Fruit fly (Drosophila melanogaster) whole organism, embryonic: ENCODE data around the gene Cpr65Av.

Experiments used
- ATbp ChIP-seq: fragments of 200-800 bp; sonication (Bioruptor generic); optimal IDR thresholded peaks from 2 replicates; lab custom pipeline; 2017; ENCODE audit warnings: missing biosample characterization, mild to moderate bottlenecking, missing genetic modification characterization, missing genetic modification reagents
- Ada2b ChIP-seq: fragments of 200-800 bp; sonication (Bioruptor generic); IDR thresholded peaks from 2 replicates; pipeline ENCODE4 v1.3.6; 2022; ENCODE audit warnings: missing biosample characterization, missing genetic modification characterization
- Atf-2 ChIP-seq: fragments of 200-800 bp; sonication (Bioruptor generic); optimal IDR thresholded peaks from 2 replicates; lab custom pipeline; 2016; ENCODE audit warnings: missing biosample characterization, missing genetic modification characterization
- CG10147 ChIP-seq: fragments of 200-800 bp; sonication (Bioruptor generic); optimal IDR thresholded peaks from 2 replicates; lab custom pipeline; 2019; ENCODE audit warnings: missing biosample characterization, mild to moderate bottlenecking, missing genetic modification characterization, moderate library complexity
- CG10979 ChIP-seq: fragments of 200-800 bp; sonication (Bioruptor generic); optimal IDR thresholded peaks from 2 replicates; lab custom pipeline; 2018; ENCODE audit warnings: missing biosample characterization, mild to moderate bottlenecking, missing genetic modification characterization, moderate library complexity
- CG11504 ChIP-seq: fragments of 200-800 bp; sonication (Bioruptor generic); optimal IDR thresholded peaks from 3 replicates; lab custom pipeline; 2019; ENCODE audit warnings: missing biosample characterization, mild to moderate bottlenecking, missing genetic modification characterization, moderate library complexity
- CG12104 ChIP-seq: fragments of 200-800 bp; sonication (Bioruptor generic); optimal IDR thresholded peaks from 3 replicates; lab custom pipeline; 2016; ENCODE audit warnings: missing biosample characterization, missing genetic modification characterization
- CG12155 ChIP-seq: fragments of 200-800 bp; sonication (Bioruptor generic); optimal IDR thresholded peaks from 3 replicates; lab custom pipeline; 2016; ENCODE audit warnings: missing biosample characterization, missing genetic modification characterization
- CG17829 ChIP-seq: fragments of 200-800 bp; optimal IDR thresholded peaks from 2 replicates; lab custom pipeline; 2019; ENCODE audit warnings: missing biosample characterization, mild to moderate bottlenecking, missing genetic modification characterization, moderate library complexity
- CG18011 ChIP-seq: fragments of 200-800 bp; sonication (Bioruptor generic); optimal IDR thresholded peaks from 2 replicates; lab custom pipeline; 2017; ENCODE audit warnings: missing biosample characterization, missing genetic modification characterization, mild to moderate bottlenecking, moderate library complexity, missing genotype
- CG2120 ChIP-seq: fragments of 200-800 bp; sonication (Bioruptor generic); optimal IDR thresholded peaks from 3 replicates; lab custom pipeline; 2016; ENCODE audit warnings: missing biosample characterization, missing genetic modification characterization
- CG2875 ChIP-seq: fragments of 200-800 bp; sonication (Bioruptor generic); optimal IDR thresholded peaks from 2 replicates; lab custom pipeline; 2017; ENCODE audit warnings: missing biosample characterization, mild to moderate bottlenecking, missing genetic modification characterization, missing genetic modification reagents
- CG30020 ChIP-seq: fragments of 200-800 bp; optimal IDR thresholded peaks from 2 replicates; lab custom pipeline; 2019; ENCODE audit warnings: missing biosample characterization, mild to moderate bottlenecking, missing genetic modification characterization, moderate library complexity
- CG32767 ChIP-seq: fragments of 200-800 bp; sonication (Bioruptor generic); IDR thresholded peaks from 2 replicates; pipeline ENCODE4 v1.3.6; 2022; ENCODE audit warnings: missing biosample characterization, missing genetic modification characterization
- CG6791 ChIP-seq: fragments of 200-800 bp; sonication (Bioruptor generic); IDR thresholded peaks from 3 replicates; pipeline ENCODE4 v1.3.6; 2022; ENCODE audit warnings: missing biosample characterization, missing genetic modification characterization; ENCODE audit not compliant: partially characterized antibody
- CG7271 ChIP-seq: fragments of 200-800 bp; sonication (Bioruptor generic); optimal IDR thresholded peaks from 2 replicates; lab custom pipeline; 2018; ENCODE audit warnings: missing biosample characterization, mild to moderate bottlenecking, missing genetic modification characterization, moderate library complexity
- CG7357 ChIP-seq: fragments of 200-800 bp; sonication (Bioruptor generic); IDR thresholded peaks from 3 replicates; pipeline ENCODE4 v1.3.6; 2022; ENCODE audit warnings: missing biosample characterization, missing genetic modification characterization
- CG7745 ChIP-seq: fragments of 200-800 bp; sonication (Bioruptor generic); optimal IDR thresholded peaks from 2 replicates; lab custom pipeline; 2018; ENCODE audit warnings: missing biosample characterization, mild to moderate bottlenecking, missing genetic modification characterization, moderate library complexity
- CG9797 ChIP-seq: fragments of 200-800 bp; sonication (Bioruptor generic); optimal IDR thresholded peaks from 3 replicates; lab custom pipeline; 2018; ENCODE audit warnings: missing biosample characterization, mild to moderate bottlenecking, missing genetic modification characterization
- CrebB ChIP-seq: fragments of 200-800 bp; sonication (Bioruptor generic); optimal IDR thresholded peaks from 3 replicates; lab custom pipeline; 2018; ENCODE audit warnings: missing biosample characterization, mild to moderate bottlenecking, missing genetic modification characterization
- Dll ChIP-seq: fragments of 200-800 bp; sonication (Bioruptor generic); IDR thresholded peaks from 4 replicates; pipeline ENCODE4 v1.3.6; 2022; ENCODE audit warnings: missing biosample characterization, missing genetic modification characterization; ENCODE audit not compliant: partially characterized antibody
- Dref ChIP-seq: fragments of 200-800 bp; sonication (Bioruptor generic); IDR thresholded peaks from 2 replicates; pipeline ENCODE4 v1.3.6; 2022; ENCODE audit warnings: missing biosample characterization, missing genetic modification characterization
- E2f2 ChIP-seq: fragments of 200-800 bp; sonication (Bioruptor generic); IDR thresholded peaks from 2 replicates; pipeline ENCODE4 v1.3.6; 2022; ENCODE audit warnings: missing biosample characterization, missing genetic modification characterization
- Elba2 ChIP-seq: fragments of 200-800 bp; sonication (Bioruptor generic); optimal IDR thresholded peaks from 3 replicates; lab custom pipeline; 2016; ENCODE audit warnings: missing biosample characterization, missing genetic modification characterization
- Ets97D ChIP-seq: fragments of 200-800 bp; sonication (Bioruptor generic); optimal IDR thresholded peaks from 3 replicates; lab custom pipeline; 2016; ENCODE audit warnings: missing biosample characterization, missing genetic modification characterization
- Fer3 ChIP-seq: fragments of 200-800 bp; sonication (Bioruptor generic); optimal IDR thresholded peaks from 2 replicates; lab custom pipeline; 2018; ENCODE audit warnings: missing biosample characterization, mild to moderate bottlenecking, missing genetic modification characterization, moderate library complexity
- Gsc ChIP-seq: fragments of 200-800 bp; sonication (Bioruptor generic); IDR thresholded peaks from 2 replicates; pipeline ENCODE4 v1.3.6; 2022; ENCODE audit warnings: missing biosample characterization, missing genetic modification characterization
- HHEX ChIP-seq: fragments of 200-800 bp; sonication (Bioruptor generic); optimal IDR thresholded peaks from 3 replicates; lab custom pipeline; 2017; ENCODE audit warnings: missing biosample characterization, mild to moderate bottlenecking, missing genetic modification characterization, missing genetic modification reagents
- HLH4C ChIP-seq: fragments of 200-800 bp; sonication (Bioruptor generic); IDR thresholded peaks from 3 replicates; pipeline ENCODE4 v1.3.6; 2022; ENCODE audit warnings: missing biosample characterization, missing genetic modification characterization; ENCODE audit not compliant: partially characterized antibody
- Hmr ChIP-seq: fragments of 200-800 bp; sonication (Bioruptor generic); optimal IDR thresholded peaks from 3 replicates; lab custom pipeline; 2017; ENCODE audit warnings: mild to moderate bottlenecking, missing biosample characterization, missing genetic modification reagents, missing genetic modification characterization
- Hr3 ChIP-seq: fragments of 200-800 bp; sonication (Bioruptor generic); optimal IDR thresholded peaks from 3 replicates; lab custom pipeline; 2016; ENCODE audit warnings: missing biosample characterization, missing genetic modification characterization
- Max ChIP-seq: fragments of 200-800 bp; sonication (Bioruptor generic); optimal IDR thresholded peaks from 2 replicates; lab custom pipeline; 2016; ENCODE audit warnings: missing biosample characterization, mild to moderate bottlenecking, missing genetic modification characterization
- Neu2 ChIP-seq: fragments of 200-800 bp; sonication (Bioruptor generic); optimal IDR thresholded peaks from 3 replicates; lab custom pipeline; 2016; ENCODE audit warnings: missing biosample characterization, missing genetic modification characterization, borderline replicate concordance
- Optix ChIP-seq: fragments of 200-800 bp; sonication (Bioruptor generic); IDR thresholded peaks from 3 replicates; pipeline ENCODE4 v1.3.6; 2022; ENCODE audit warnings: missing biosample characterization, missing genetic modification characterization
- Sry-δ ChIP-seq: fragments of 200-800 bp; sonication (Bioruptor generic); optimal IDR thresholded peaks from 2 replicates; lab custom pipeline; 2016; ENCODE audit warnings: missing biosample characterization, missing genetic modification characterization
- ap ChIP-seq: fragments of 200-800 bp; sonication (Bioruptor generic); IDR thresholded peaks from 2 replicates; pipeline ENCODE4 v1.3.6; 2022; ENCODE audit warnings: missing biosample characterization, missing genetic modification characterization
- cad ChIP-seq: fragments of >200 bp; optimal IDR thresholded peaks from 2 replicates; lab custom pipeline; 2017; ENCODE audit warnings: missing biosample characterization, missing genetic modification characterization
- croc ChIP-seq: fragments of 200-800 bp; sonication (Bioruptor generic); conservative IDR thresholded peaks from 3 replicates; pipeline ENCODE4 v1.3.6; 2022; ENCODE audit warnings: missing biosample characterization, missing genetic modification characterization
- cwo ChIP-seq: fragments of 200-800 bp; sonication (Bioruptor generic); optimal IDR thresholded peaks from 3 replicates; lab custom pipeline; 2017; ENCODE audit warnings: missing biosample characterization, missing genetic modification characterization, mild to moderate bottlenecking, moderate library complexity, missing genetic modification reagents
- dimm ChIP-seq: fragments of 200-800 bp; sonication (Bioruptor generic); IDR thresholded peaks from 2 replicates; pipeline ENCODE4 v1.3.6; 2022; ENCODE audit warnings: missing biosample characterization, missing genetic modification characterization
- exex ChIP-seq: fragments of 200-800 bp; sonication (Bioruptor generic); optimal IDR thresholded peaks from 4 replicates; lab custom pipeline; 2018; ENCODE audit warnings: missing biosample characterization, mild to moderate bottlenecking, missing genetic modification characterization, moderate library complexity
- lab ChIP-seq: fragments of 200-800 bp; sonication (Bioruptor generic); optimal IDR thresholded peaks from 3 replicates; lab custom pipeline; 2017; ENCODE audit warnings: missing biosample characterization, missing genetic modification characterization, mild to moderate bottlenecking, moderate library complexity, missing genetic modification reagents
- nerfin-2 ChIP-seq: fragments of 200-800 bp; sonication (Bioruptor generic); IDR thresholded peaks from 2 replicates; pipeline ENCODE4 v1.3.6; 2022; ENCODE audit warnings: missing biosample characterization, missing genetic modification characterization; ENCODE audit not compliant: partially characterized antibody
- scrt ChIP-seq: fragments of 200-800 bp; sonication (Bioruptor generic); optimal IDR thresholded peaks from 2 replicates; lab custom pipeline; 2018; ENCODE audit warnings: missing biosample characterization, mild to moderate bottlenecking, missing genetic modification characterization, moderate library complexity
- sna ChIP-seq: fragments of 200-800 bp; sonication (Bioruptor generic); IDR thresholded peaks from 2 replicates; pipeline ENCODE4 v1.3.6; 2022; ENCODE audit warnings: missing biosample characterization, missing genetic modification characterization; ENCODE audit not compliant: partially characterized antibody
- sqz ChIP-seq: fragments of 200-800 bp; sonication (Bioruptor generic); optimal IDR thresholded peaks from 3 replicates; lab custom pipeline; 2018; ENCODE audit warnings: missing biosample characterization, mild to moderate bottlenecking, missing genetic modification characterization
- tx ChIP-seq: fragments of 200-800 bp; sonication (Bioruptor generic); optimal IDR thresholded peaks from 2 replicates; lab custom pipeline; 2016; ENCODE audit warnings: missing biosample characterization, missing genetic modification characterization
- unc-4 ChIP-seq: fragments of 200-800 bp; sonication (Bioruptor generic); IDR thresholded peaks from 2 replicates; pipeline ENCODE4 v1.3.6; 2022; ENCODE audit warnings: missing biosample characterization, missing genetic modification characterization; ENCODE audit not compliant: partially characterized antibody
- vnd ChIP-seq: fragments of 200-800 bp; sonication (Bioruptor generic); IDR thresholded peaks from 3 replicates; pipeline ENCODE4 v1.3.6; 2022; ENCODE audit warnings: missing biosample characterization, missing genetic modification characterization; ENCODE audit not compliant: partially characterized antibody
- wek ChIP-seq: fragments of 200-800 bp; sonication (Bioruptor generic); optimal IDR thresholded peaks from 3 replicates; lab custom pipeline; 2018; ENCODE audit warnings: missing biosample characterization, mild to moderate bottlenecking, missing genetic modification characterization, moderate library complexity

Gene Cpr65Av

DNA sequence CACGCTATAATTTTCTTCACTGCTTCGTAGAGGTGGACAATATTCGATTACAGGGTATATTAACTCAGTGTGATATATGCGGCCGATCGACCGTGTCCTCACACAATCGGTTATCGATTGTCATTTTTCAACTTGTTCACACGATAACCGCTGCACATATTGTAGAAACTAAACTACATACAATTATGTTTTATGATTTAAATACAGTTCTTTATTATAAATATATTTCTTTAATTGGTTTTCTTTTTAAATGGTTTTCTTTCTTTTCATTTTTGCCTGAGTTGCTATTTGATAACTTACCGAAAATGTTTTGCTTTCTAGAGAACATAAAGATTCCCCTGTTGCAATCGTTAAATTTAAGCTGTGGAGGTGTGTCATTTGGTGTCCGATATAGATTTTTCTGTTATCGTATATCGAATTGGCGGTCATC is 34.1 kb upstream of the Cpr65Av start, which contains the start of the genes fmt and CG7376 (continued):
- TF ChIP-seq Dll (GFP tag; lab: Robert Waterston, UW) = peak; percentile 74; the same call in 3 of the 4 replicates
- no peak for TF ChIP-seq sqz
- TF ChIP-seq Ada2b (GFP tag; lab: Robert Waterston, UW) = no peak
- TF ChIP-seq Max (GFP tag; lab: Kevin White, UChicago) = peak; percentile 63
- TF ChIP-seq lab (GFP tag; lab: Kevin White, UChicago) = no peak
- peak; percentile 16 for TF ChIP-seq CG9797 (GFP tag; lab: Kevin White, UChicago)
- TF ChIP-seq ATbp (GFP tag; lab: Kevin White, UChicago) = no peak
- peak; percentile 39 for TF ChIP-seq Hr3 (GFP tag; lab: Kevin White, UChicago)
- no peak for TF ChIP-seq Optix (GFP tag; lab: Robert Waterston, UW)
- no peak for TF ChIP-seq CG32767
- peak; percentile 56; the same call in 1 of the 2 replicates for TF ChIP-seq unc-4
- TF ChIP-seq scrt = no peak
- peak; percentile 84 for TF ChIP-seq vnd (GFP tag; lab: Robert Waterston, UW)
- TF ChIP-seq Hmr (GFP tag; lab: Kevin White, UChicago) = no peak
- TF ChIP-seq croc (GFP tag; lab: Robert Waterston, UW) = no peak
- peak; percentile 80 for TF ChIP-seq CG6791
- peak; percentile 49 for TF ChIP-seq CG12155 (GFP tag; lab: Kevin White, UChicago)
- peak; percentile 95 for TF ChIP-seq HLH4C (GFP tag; lab: Robert Waterston, UW)
- peak; percentile 65 for TF ChIP-seq E2f2 (GFP tag; lab: Robert Waterston, UW)
- TF ChIP-seq Fer3 (tag; lab: Kevin White, UChicago) = no peak
- TF ChIP-seq CG10147 (GFP tag; lab: Kevin White, UChicago) = no peak
- no peak for TF ChIP-seq wek
- TF ChIP-seq Ets97D (GFP tag; lab: Kevin White, UChicago) = no peak
- peak; percentile 43 for TF ChIP-seq CG2120 (GFP tag; lab: Kevin White, UChicago)
- no peak for TF ChIP-seq cad
- peak; percentile 90 for TF ChIP-seq nerfin-2 (GFP tag; lab: Robert Waterston, UW)
- TF ChIP-seq CG11504 (tag; lab: Kevin White, UChicago) = no peak
- TF ChIP-seq CG12104 (GFP tag; lab: Kevin White, UChicago) = peak; percentile 34
- no peak for TF ChIP-seq ap (GFP tag; lab: Robert Waterston, UW)
- no peak for TF ChIP-seq dimm (GFP tag; lab: Robert Waterston, UW)
- peak; percentile 75 for TF ChIP-seq sna (GFP tag; lab: Robert Waterston, UW)
- TF ChIP-seq CG7745 (tag; lab: Kevin White, UChicago) = no peak
- TF ChIP-seq CG7271 (tag; lab: Kevin White, UChicago) = no peak
- no peak for TF ChIP-seq Elba2 (GFP tag; lab: Kevin White, UChicago)
- TF ChIP-seq tx (GFP tag; lab: Kevin White, UChicago) = no peak
- peak; percentile 88 for TF ChIP-seq Dref (GFP tag; lab: Robert Waterston, UW)
- peak; percentile 69 for TF ChIP-seq CG17829 (tag; lab: Kevin White, UChicago)
- no peak for TF ChIP-seq Neu2
- TF ChIP-seq CrebB = no peak
- peak; percentile 76 for TF ChIP-seq Sry-δ
- no peak for TF ChIP-seq cwo (GFP tag; lab: Kevin White, UChicago)
- TF ChIP-seq CG18011 (GFP tag; lab: Kevin White, UChicago) = no peak
- TF ChIP-seq CG30020 (tag; lab: Kevin White, UChicago) = peak; percentile 94
- no peak for TF ChIP-seq HHEX (GFP tag; lab: Kevin White, UChicago)
- no peak for TF ChIP-seq Gsc
- TF ChIP-seq Atf-2 (GFP tag; lab: Kevin White, UChicago) = no peak
- TF ChIP-seq CG2875 (GFP tag; lab: Kevin White, UChicago) = no peak
- TF ChIP-seq CG10979 = peak; percentile 30
- no peak for TF ChIP-seq exex (tag; lab: Kevin White, UChicago)
- TF ChIP-seq CG7357 (GFP tag; lab: Robert Waterston, UW) = peak; percentile 93
